Worm (Caenorhabditis elegans): Measurements from ENCODE around the gene Y69A2AR.1.
"Not testable (repeated sequence)": the region's sequence is repeated elsewhere in the genome, so short reads cannot be mapped to it uniquely, and the experiment has no call there.

Gene Y69A2AR.1

ce11 chrIV:2663953-2664900 is 2.6 kb upstream of the Y69A2AR.1 start, which contains the start of gene Y69A2AR.31:
TSS of gene Y69A2AR.31 (minus strand) at chrIV:2664003.
- TF ChIP-seq egl-27 (tag; optimal IDR thresholded peaks at IDR 0.05) (no peak), lin-39 (tag; optimal IDR thresholded peaks at IDR 0.05) (peak; percentile 18), fkh-10 (GFP tag; optimal IDR thresholded peaks at IDR 0.05) (peak; percentile 6), lin-15B (tag; optimal IDR thresholded peaks at IDR 0.05) (peak; percentile 33), fos-1 (tag; optimal IDR thresholded peaks at IDR 0.05) (no peak), nfya-1 (tag; optimal IDR thresholded peaks at IDR 0.05; ENCODE audit: insufficient read depth) (peak; percentile 42), ZK546.5 (tag; optimal IDR thresholded peaks at IDR 0.05) (no peak), fkh-2 (tag; optimal IDR thresholded peaks at IDR 0.05) (no peak), zag-1 (tag; optimal IDR thresholded peaks at IDR 0.05) (no peak), jun-1 (tag; optimal IDR thresholded peaks at IDR 0.05) (no peak)

- TF ChIP-seq ztf-11 (tag; optimal IDR thresholded peaks at IDR 0.05) (no peak), nhr-67 (tag; optimal IDR thresholded peaks at IDR 0.05) (no peak), nhr-237 (tag; optimal IDR thresholded peaks at IDR 0.05) (no peak), tbx-2 (tag; optimal IDR thresholded peaks at IDR 0.05) (no peak), ceh-82 (tag; optimal IDR thresholded peaks at IDR 0.05) (no peak), daf-12 (tag; optimal IDR thresholded peaks at IDR 0.05) (no peak), lin-15B (tag; optimal IDR thresholded peaks at IDR 0.05) (no peak), lsy-12 (tag; optimal IDR thresholded peaks at IDR 0.05) (peak; percentile 4)
These were observed 2.0 kb upstream of the Y69A2AR.1 start for ce11 chrIV:2664901-2665201.

ce11 chrIV:2665388-2665978 is 1.4 kb upstream of the Y69A2AR.1 start:
- TF ChIP-seq fos-1 (tag; optimal IDR thresholded peaks at IDR 0.05) (no peak), egl-5 (tag; optimal IDR thresholded peaks at IDR 0.05) (peak; percentile 33), zag-1 (tag; optimal IDR thresholded peaks at IDR 0.05) (no peak)

DNA sequence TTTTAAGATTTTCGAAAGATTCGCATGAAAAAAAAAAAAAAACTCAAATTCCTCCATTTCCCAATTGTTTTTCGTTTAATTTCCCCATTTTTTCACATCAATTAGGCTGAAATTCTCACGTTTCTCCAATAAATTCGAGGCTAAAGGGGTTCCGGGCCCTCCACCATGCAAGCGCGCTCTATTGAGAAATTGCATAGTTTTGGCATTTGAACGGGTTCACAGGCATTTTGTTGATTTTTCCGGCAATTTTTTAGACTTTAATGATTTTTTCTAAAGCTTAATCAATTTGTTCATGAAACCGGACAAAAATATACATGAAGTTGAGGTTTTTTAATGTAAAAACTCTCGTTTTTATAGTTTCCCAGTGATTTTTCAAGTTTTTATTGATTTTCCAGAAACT is 723 bp upstream of the Y69A2AR.1 start:
- TF ChIP-seq lin-15B (tag; optimal IDR thresholded peaks at IDR 0.05) (peak; percentile 30), pha-4 (tag; optimal IDR thresholded peaks at IDR 0.05) (peak; percentile 12), nhr-76 (tag; optimal IDR thresholded peaks at IDR 0.05) (no peak)

DNA sequence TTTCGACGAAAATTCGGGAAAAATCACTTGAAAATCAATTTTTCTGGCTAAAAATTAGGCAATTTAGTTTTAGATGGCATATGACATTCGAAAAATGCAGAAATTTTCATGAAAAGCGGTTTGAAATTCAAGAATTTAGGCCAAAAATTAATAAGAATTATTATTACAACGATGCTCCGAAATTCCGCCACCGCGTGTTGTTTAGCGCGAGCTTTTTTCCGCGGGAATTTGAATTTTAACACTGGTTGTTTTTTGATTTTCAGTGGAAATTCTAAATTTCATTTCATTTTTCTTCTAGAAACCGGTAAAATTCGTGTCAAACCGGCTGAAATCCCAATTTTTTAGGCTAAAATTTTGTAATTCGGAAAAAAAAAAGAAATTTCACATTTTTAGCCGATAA is 3.8 kb downstream of the Y69A2AR.1 start:
- TF ChIP-seq pha-4 (tag; optimal IDR thresholded peaks at IDR 0.05) (peak; percentile 19), lin-15B (tag; optimal IDR thresholded peaks at IDR 0.05) (peak; percentile 30), ceh-16 (tag; optimal IDR thresholded peaks at IDR 0.05) (no peak)

DNA sequence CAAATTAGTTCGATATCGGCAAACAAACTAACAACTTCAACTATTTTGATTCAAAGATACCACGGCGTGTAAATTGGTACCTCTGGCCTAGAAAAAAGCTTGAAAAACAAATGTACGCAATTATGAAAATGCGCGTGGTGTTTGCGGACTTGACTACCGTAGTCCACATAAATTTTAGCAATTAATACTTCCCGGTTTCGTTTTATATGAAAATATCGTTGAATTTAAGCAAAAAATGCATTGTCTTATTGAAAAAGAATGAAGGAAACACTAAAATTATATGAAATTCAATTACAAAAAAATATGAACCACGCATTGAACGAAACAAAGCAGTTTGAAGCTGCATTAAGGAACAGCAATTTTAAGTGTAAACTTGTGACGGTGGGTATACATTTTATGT is 8.1 kb downstream of the Y69A2AR.1 start, which contains the start of gene gpx-4:
Gene gpx-4 (minus strand): TSS at position 101 of the 400 bp plus-strand sequence.
- not testable (repeated sequence) for TF ChIP-seq snpc-4, egl-5, hmg-11 (tag; optimal IDR thresholded peaks at IDR 0.05)

ce11 chrIV:2676281-2676680 is 9.4 kb downstream of the Y69A2AR.1 start, which contains the start of gene Y94H6A.3:
TSS of gene Y94H6A.3 (plus strand) at chrIV:2676512.
- TF ChIP-seq daf-12 (tag; optimal IDR thresholded peaks at IDR 0.05) (no peak), nhr-237 (tag; optimal IDR thresholded peaks at IDR 0.05) (no peak), skn-1 (tag; optimal IDR thresholded peaks at IDR 0.05) (peak; percentile 84), hmg-11 (tag; optimal IDR thresholded peaks at IDR 0.05) (peak; percentile 48), sea-2 (GFP tag; optimal IDR thresholded peaks at IDR 0.05) (no peak), lsy-12 (tag; optimal IDR thresholded peaks at IDR 0.05) (peak; percentile 52), ama-1 (optimal IDR thresholded peaks at IDR 0.05) (peak; percentile 37), mdl-1 (tag; optimal IDR thresholded peaks at IDR 0.05) (no peak), ztf-4 (tag; optimal IDR thresholded peaks at IDR 0.05) (no peak), aly-2 (tag; optimal IDR thresholded peaks at IDR 0.05) (no peak), nhr-67 (tag; optimal IDR thresholded peaks at IDR 0.05) (no peak), lin-39 (tag; optimal IDR thresholded peaks at IDR 0.05) (peak; percentile 68), nhr-28 (tag; optimal IDR thresholded peaks at IDR 0.05) (no peak), unc-62 (GFP tag; optimal IDR thresholded peaks at IDR 0.05) (no peak), ceh-9 (tag; optimal IDR thresholded peaks at IDR 0.05) (no peak), jun-1 (tag; optimal IDR thresholded peaks at IDR 0.05) (peak; percentile 66), elt-2 (tag; optimal IDR thresholded peaks at IDR 0.05) (peak; percentile 17), fkh-2 (tag; optimal IDR thresholded peaks at IDR 0.05) (no peak), tbx-2 (tag; optimal IDR thresholded peaks at IDR 0.05) (peak; percentile 72), nfya-1 (tag; optimal IDR thresholded peaks at IDR 0.05; ENCODE audit: insufficient read depth) (peak; percentile 92), nhr-11 (tag; optimal IDR thresholded peaks at IDR 0.05) (peak; percentile 47), fos-1 (tag; optimal IDR thresholded peaks at IDR 0.05) (no peak), pha-4 (tag; optimal IDR thresholded peaks at IDR 0.05) (peak; percentile 90), ceh-82 (tag; optimal IDR thresholded peaks at IDR 0.05) (peak; percentile 68), ceh-28 (tag; optimal IDR thresholded peaks at IDR 0.05) (peak; percentile 61), ceh-16 (tag; optimal IDR thresholded peaks at IDR 0.05) (no peak), fkh-10 (GFP tag; optimal IDR thresholded peaks at IDR 0.05) (peak; percentile 87), egl-5 (tag; optimal IDR thresholded peaks at IDR 0.05) (no peak), R02D3.7 (tag; optimal IDR thresholded peaks at IDR 0.05) (peak; percentile 73)
